Fruit fly (Drosophila melanogaster): Measurements from ENCODE around the gene CG17028.

DNA sequence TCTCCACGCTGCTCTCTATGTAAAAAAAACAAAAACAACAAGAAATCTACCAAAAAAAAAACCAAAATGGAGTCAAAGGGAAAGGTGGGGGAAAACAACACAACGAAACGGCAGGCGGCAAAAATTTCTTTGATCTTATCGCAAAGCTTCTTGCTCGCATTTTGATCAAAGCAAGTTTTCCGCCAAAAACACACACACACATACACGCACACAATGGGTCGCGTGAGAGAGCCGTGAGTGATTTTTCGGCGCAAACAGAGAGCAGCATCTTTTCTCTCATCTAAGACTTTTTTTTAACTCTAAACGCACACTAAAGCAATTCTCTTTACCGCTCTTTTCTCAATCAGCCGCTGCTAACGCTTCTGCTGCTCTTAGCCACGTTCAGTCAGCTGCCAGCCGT, 50.6 kb downstream of the CG17028 start:
- no peak for TF ChIP-seq ttk (optimal IDR thresholded peaks at IDR 0.05)
- TF ChIP-seq Sin3A (optimal IDR thresholded peaks at IDR 0.05): no peak
- no peak for TF ChIP-seq psq (optimal IDR thresholded peaks at IDR 0.05)
